Fruit fly (Drosophila melanogaster): Measurements from ENCODE around the gene SerRS-m.

SerRS-m gene

dm6 chr3R:15319912-15320746, 20.3 kb upstream of the SerRS-m start, which contains the start of the genes CG6276 and CG44040:
TSS of gene CG6276 (minus strand) at chr3R:15320069.
TSS of gene CG44040 (plus strand) at chr3R:15320378.
- TF ChIP-seq pan (optimal IDR thresholded peaks at IDR 0.05): no peak
- TF ChIP-seq psq (optimal IDR thresholded peaks at IDR 0.05): no peak
- no peak for TF ChIP-seq EcR (GFP tag; optimal IDR thresholded peaks at IDR 0.05)
- TF ChIP-seq CG8478 (optimal IDR thresholded peaks at IDR 0.05): no peak
- TF ChIP-seq Dll (optimal IDR thresholded peaks at IDR 0.05): no peak
- no peak for TF ChIP-seq usp (GFP tag; optimal IDR thresholded peaks at IDR 0.05)

dm6 chr3R:15320747-15321085, 19.8 kb upstream of the SerRS-m start, which contains the start of gene ear:
TSS of gene ear (plus strand) at chr3R:15320756.
- no peak for TF ChIP-seq usp (GFP tag; optimal IDR thresholded peaks at IDR 0.05)
- no peak for TF ChIP-seq CG8478 (optimal IDR thresholded peaks at IDR 0.05)
- TF ChIP-seq psq (optimal IDR thresholded peaks at IDR 0.05): no peak
- TF ChIP-seq EcR (GFP tag; optimal IDR thresholded peaks at IDR 0.05): no peak
- TF ChIP-seq Dll (optimal IDR thresholded peaks at IDR 0.05): no peak
- TF ChIP-seq pan (optimal IDR thresholded peaks at IDR 0.05): no peak

dm6 chr3R:15328083-15328779, 12.2 kb upstream of the SerRS-m start, which contains the start of the genes CG6236 and ea:
TSS of gene CG6236 (minus strand) at chr3R:15328269.
TSS of gene ea (plus strand) at chr3R:15328729.
- TF ChIP-seq EcR (GFP tag; optimal IDR thresholded peaks at IDR 0.05) (no peak), pan (optimal IDR thresholded peaks at IDR 0.05) (no peak), CG8478 (optimal IDR thresholded peaks at IDR 0.05) (no peak), usp (GFP tag; optimal IDR thresholded peaks at IDR 0.05) (no peak), Dll (optimal IDR thresholded peaks at IDR 0.05) (no peak), psq (optimal IDR thresholded peaks at IDR 0.05) (no peak)

dm6 chr3R:15330472-15330871, 10.0 kb upstream of the SerRS-m start, which contains the start of gene mRpL9:
TSS of gene mRpL9 (plus strand) at chr3R:15330738.
- no peak for TF ChIP-seq Dll (optimal IDR thresholded peaks at IDR 0.05)
- TF ChIP-seq CG8478 (optimal IDR thresholded peaks at IDR 0.05): no peak
- TF ChIP-seq pan (optimal IDR thresholded peaks at IDR 0.05): no peak
- no peak for TF ChIP-seq psq (optimal IDR thresholded peaks at IDR 0.05)
- TF ChIP-seq EcR (GFP tag; optimal IDR thresholded peaks at IDR 0.05): no peak
- TF ChIP-seq usp (GFP tag; optimal IDR thresholded peaks at IDR 0.05): no peak

dm6 chr3R:15332994-15333393, 7.5 kb upstream of the SerRS-m start, which contains the start of the genes Fkbp39 and Cyfip:
TSS of gene Fkbp39 (minus strand) at chr3R:15333133.
TSS of gene Cyfip (plus strand) at chr3R:15333266.
- TF ChIP-seq CG8478 (optimal IDR thresholded peaks at IDR 0.05): no peak
- TF ChIP-seq Dll (optimal IDR thresholded peaks at IDR 0.05): no peak

- TF ChIP-seq usp (GFP tag; optimal IDR thresholded peaks at IDR 0.05) (no peak), CG8478 (optimal IDR thresholded peaks at IDR 0.05) (no peak), Dll (optimal IDR thresholded peaks at IDR 0.05) (no peak), EcR (GFP tag; optimal IDR thresholded peaks at IDR 0.05) (no peak), psq (optimal IDR thresholded peaks at IDR 0.05) (no peak), pan (optimal IDR thresholded peaks at IDR 0.05) (no peak)
Measured at dm6 chr3R:15339111-15339510, 1.4 kb upstream of the SerRS-m start.

dm6 chr3R:15342432-15342925, 2.0 kb downstream of the SerRS-m start:
- TF ChIP-seq pan (optimal IDR thresholded peaks at IDR 0.05) (no peak), EcR (GFP tag; optimal IDR thresholded peaks at IDR 0.05) (no peak), Dll (optimal IDR thresholded peaks at IDR 0.05) (no peak), usp (GFP tag; optimal IDR thresholded peaks at IDR 0.05) (no peak), psq (optimal IDR thresholded peaks at IDR 0.05) (no peak), CG8478 (optimal IDR thresholded peaks at IDR 0.05) (no peak)

- no peak for TF ChIP-seq psq (optimal IDR thresholded peaks at IDR 0.05)
- no peak for TF ChIP-seq usp (GFP tag; optimal IDR thresholded peaks at IDR 0.05)
- peak; percentile 96 for TF ChIP-seq pan (optimal IDR thresholded peaks at IDR 0.05)
- TF ChIP-seq CG8478 (optimal IDR thresholded peaks at IDR 0.05): no peak
- TF ChIP-seq Dll (optimal IDR thresholded peaks at IDR 0.05): no peak
Measured at dm6 chr3R:15342926-15343685, 2.6 kb downstream of the SerRS-m start, which contains the start of gene Nagk. TSS of gene Nagk (minus strand) at chr3R:15343256.

dm6 chr3R:15345198-15346017, 4.9 kb downstream of the SerRS-m start:
- TF ChIP-seq Dll (optimal IDR thresholded peaks at IDR 0.05) (no peak), pan (optimal IDR thresholded peaks at IDR 0.05) (no peak), psq (optimal IDR thresholded peaks at IDR 0.05) (no peak), EcR (GFP tag; optimal IDR thresholded peaks at IDR 0.05) (no peak), usp (GFP tag; optimal IDR thresholded peaks at IDR 0.05) (no peak), CG8478 (optimal IDR thresholded peaks at IDR 0.05) (no peak)

- no peak for TF ChIP-seq EcR (GFP tag; optimal IDR thresholded peaks at IDR 0.05)
- TF ChIP-seq usp (GFP tag; optimal IDR thresholded peaks at IDR 0.05): no peak
- TF ChIP-seq Dll (optimal IDR thresholded peaks at IDR 0.05): no peak
- TF ChIP-seq CG8478 (optimal IDR thresholded peaks at IDR 0.05): no peak
- TF ChIP-seq pan (optimal IDR thresholded peaks at IDR 0.05): no peak
- TF ChIP-seq psq (optimal IDR thresholded peaks at IDR 0.05): no peak
Measured at dm6 chr3R:15346018-15346383, 5.5 kb downstream of the SerRS-m start, which contains the start of the genes Surf4 and CG31301. TSS of gene Surf4 (minus strand) at chr3R:15346176. TSS of gene CG31301 (plus strand) at chr3R:15346205.

All from whole organism.